Worm (Caenorhabditis elegans) whole organism, L3 larva: ENCODE data around the gene gpd-3.

Experiments used
- R02D3.7 ChIP-seq: fragments of 150-350 bp; optimal IDR thresholded peaks from 2 replicates; lab custom pipeline; 2014; ENCODE audit warnings: missing biosample characterization, missing genetic modification characterization
- ZK546.5 ChIP-seq: sonication (generic microtip); optimal IDR thresholded peaks from 2 replicates; lab custom pipeline; 2017; ENCODE audit warnings: missing biosample characterization, missing genetic modification characterization
- aly-2 ChIP-seq: fragments of 150-350 bp; optimal IDR thresholded peaks from 2 replicates; lab custom pipeline; 2014; ENCODE audit warnings: missing biosample characterization, missing genetic modification characterization
- ceh-16 ChIP-seq: sonication (generic microtip); optimal IDR thresholded peaks from 2 replicates; lab custom pipeline; 2017; ENCODE audit warnings: missing biosample characterization, missing genetic modification characterization
- ceh-28 ChIP-seq: fragments of 150-350 bp; optimal IDR thresholded peaks from 2 replicates; lab custom pipeline; 2014; ENCODE audit warnings: missing biosample characterization, missing genetic modification reagents, missing genetic modification characterization
- ceh-9 ChIP-seq: sonication (generic microtip); optimal IDR thresholded peaks from 2 replicates; lab custom pipeline; 2018; ENCODE audit warnings: missing biosample characterization, missing genetic modification characterization
- egl-27 ChIP-seq: sonication (generic microtip); optimal IDR thresholded peaks from 4 replicates; lab custom pipeline; 2017; ENCODE audit warnings: missing biosample characterization, missing genetic modification reagents, missing genetic modification characterization
- egl-5 ChIP-seq: fragments of 150-350 bp; optimal IDR thresholded peaks from 2 replicates; lab custom pipeline; 2017; ENCODE audit warnings: missing biosample characterization, missing genetic modification reagents, missing genetic modification characterization, inconsistent platforms
- elt-1 ChIP-seq: fragments of 150-350 bp; optimal IDR thresholded peaks from 2 replicates; lab custom pipeline; 2014; ENCODE audit warnings: missing biosample characterization, missing genetic modification characterization
- elt-2 ChIP-seq: sonication (generic microtip); optimal IDR thresholded peaks from 2 replicates; lab custom pipeline; 2016; ENCODE audit warnings: missing genetic modification reagents, mild to moderate bottlenecking, missing genetic modification characterization, missing compliant biosample characterization
- eor-1 ChIP-seq, 2 experiments: fragments of 150-350 bp; optimal IDR thresholded peaks; 2 replicates each; lab custom pipeline; 2014 to 2018; ENCODE audit warnings: missing biosample characterization in 2 of 2, missing genetic modification characterization in 2 of 2
- fkh-10 ChIP-seq: sonication (generic microtip); optimal IDR thresholded peaks from 2 replicates; lab custom pipeline; 2017; ENCODE audit warnings: missing biosample characterization, missing genetic modification reagents, missing genetic modification characterization
- fkh-2 ChIP-seq: fragments of 150-350 bp; optimal IDR thresholded peaks from 2 replicates; lab custom pipeline; 2014; ENCODE audit warnings: missing biosample characterization, missing genetic modification reagents, missing genetic modification characterization
- fos-1 ChIP-seq: fragments of 150-350 bp; optimal IDR thresholded peaks from 2 replicates; lab custom pipeline; 2014; ENCODE audit warnings: missing biosample characterization, missing genetic modification characterization
- hmg-11 ChIP-seq: sonication (generic microtip); optimal IDR thresholded peaks from 2 replicates; lab custom pipeline; 2016; ENCODE audit warnings: missing genetic modification characterization, missing compliant biosample characterization
- jun-1 ChIP-seq: fragments of 150-350 bp; optimal IDR thresholded peaks from 2 replicates; lab custom pipeline; 2014; ENCODE audit warnings: missing biosample characterization, missing genetic modification reagents, missing genetic modification characterization
- lin-15B ChIP-seq: fragments of 150-350 bp; optimal IDR thresholded peaks from 2 replicates; lab custom pipeline; 2014; ENCODE audit warnings: missing biosample characterization, missing genetic modification characterization
- lin-39 ChIP-seq: fragments of 150-350 bp; optimal IDR thresholded peaks from 2 replicates; lab custom pipeline; 2018; ENCODE audit warnings: missing biosample characterization, missing genetic modification reagents, missing genetic modification characterization
- lsy-12 ChIP-seq: sonication (generic microtip); optimal IDR thresholded peaks from 2 replicates; lab custom pipeline; 2016; ENCODE audit warnings: mild to moderate bottlenecking, missing genetic modification characterization, missing compliant biosample characterization
- mdl-1 ChIP-seq: fragments of 150-350 bp; optimal IDR thresholded peaks from 2 replicates; lab custom pipeline; 2014; ENCODE audit warnings: missing biosample characterization, missing genetic modification characterization
- mml-1 ChIP-seq: fragments of 150-350 bp; sonication (generic microtip); optimal IDR thresholded peaks from 3 replicates; lab custom pipeline; 2014; ENCODE audit warnings: missing biosample characterization, missing genetic modification characterization
- nfya-1 ChIP-seq: sonication (generic microtip); optimal IDR thresholded peaks from 2 replicates; lab custom pipeline; 2017; ENCODE audit warnings: missing genetic modification characterization, mild to moderate bottlenecking, missing compliant biosample characterization, antibody characterized with exemption, moderate library complexity; ENCODE audit not compliant: insufficient read depth
- nhr-23 ChIP-seq: fragments of 150-350 bp; optimal IDR thresholded peaks from 2 replicates; lab custom pipeline; 2014; ENCODE audit warnings: missing biosample characterization, missing genetic modification reagents, missing genetic modification characterization
- nhr-237 ChIP-seq: fragments of 150-350 bp; optimal IDR thresholded peaks from 2 replicates; lab custom pipeline; 2014; ENCODE audit warnings: missing biosample characterization, missing genetic modification characterization
- nhr-25 ChIP-seq: sonication (generic microtip); optimal IDR thresholded peaks from 2 replicates; lab custom pipeline; 2017; ENCODE audit warnings: missing biosample characterization, missing genetic modification characterization
- nhr-28 ChIP-seq: fragments of 150-350 bp; optimal IDR thresholded peaks from 2 replicates; lab custom pipeline; 2014; ENCODE audit warnings: missing biosample characterization, missing genetic modification characterization
- nhr-43 ChIP-seq: sonication (generic microtip); optimal IDR thresholded peaks from 2 replicates; lab custom pipeline; 2016; ENCODE audit warnings: mild to moderate bottlenecking, missing genetic modification characterization, missing compliant biosample characterization; ENCODE audit not compliant: poor library complexity, severe bottlenecking
- nhr-67 ChIP-seq: fragments of 150-350 bp; optimal IDR thresholded peaks from 2 replicates; lab custom pipeline; 2014; ENCODE audit warnings: missing biosample characterization, missing genetic modification characterization
- nhr-76 ChIP-seq: fragments of 150-350 bp; sonication (generic microtip); optimal IDR thresholded peaks from 5 replicates; lab custom pipeline; 2014; ENCODE audit warnings: missing biosample characterization, missing genetic modification characterization
- nhr-77 ChIP-seq: fragments of 150-350 bp; optimal IDR thresholded peaks from 2 replicates; lab custom pipeline; 2014; ENCODE audit warnings: missing biosample characterization, missing genetic modification characterization
- pqm-1 ChIP-seq: fragments of 150-350 bp; optimal IDR thresholded peaks from 2 replicates; lab custom pipeline; 2017; ENCODE audit warnings: missing biosample characterization, missing genetic modification characterization, inconsistent platforms
- sea-2 ChIP-seq: fragments of 150-350 bp; sonication (generic microtip); optimal IDR thresholded peaks from 4 replicates; lab custom pipeline; 2014; ENCODE audit warnings: missing biosample characterization, missing genetic modification reagents, missing genetic modification characterization
- skn-1 ChIP-seq: fragments of 150-350 bp; optimal IDR thresholded peaks from 2 replicates; lab custom pipeline; 2014; ENCODE audit warnings: missing biosample characterization, missing genetic modification characterization
- snpc-4 ChIP-seq: fragments of 150-350 bp; optimal IDR thresholded peaks from 2 replicates; lab custom pipeline; 2014; ENCODE audit warnings: missing biosample characterization, missing genetic modification characterization
- tbx-2 ChIP-seq: sonication (generic microtip); optimal IDR thresholded peaks from 2 replicates; lab custom pipeline; 2016; ENCODE audit warnings: mild to moderate bottlenecking, missing genetic modification characterization, missing compliant biosample characterization
- unc-39 ChIP-seq: sonication (generic microtip); optimal IDR thresholded peaks from 4 replicates; lab custom pipeline; 2017; ENCODE audit warnings: missing biosample characterization, missing genetic modification characterization
- unc-62 ChIP-seq: fragments of 150-350 bp; sonication (generic microtip); optimal IDR thresholded peaks from 4 replicates; lab custom pipeline; 2014; ENCODE audit warnings: missing biosample characterization, missing genetic modification reagents, missing genetic modification characterization
- zag-1 ChIP-seq: fragments of 150-350 bp; optimal IDR thresholded peaks from 2 replicates; lab custom pipeline; 2014; ENCODE audit warnings: missing biosample characterization, missing genetic modification characterization
- ztf-11 ChIP-seq: fragments of 150-350 bp; optimal IDR thresholded peaks from 2 replicates; lab custom pipeline; 2014; ENCODE audit warnings: missing biosample characterization, missing genetic modification characterization
- ztf-4 ChIP-seq: fragments of 150-350 bp; optimal IDR thresholded peaks from 2 replicates; lab custom pipeline; 2014; ENCODE audit warnings: missing biosample characterization, missing genetic modification characterization

The gpd-3 gene

DNA sequence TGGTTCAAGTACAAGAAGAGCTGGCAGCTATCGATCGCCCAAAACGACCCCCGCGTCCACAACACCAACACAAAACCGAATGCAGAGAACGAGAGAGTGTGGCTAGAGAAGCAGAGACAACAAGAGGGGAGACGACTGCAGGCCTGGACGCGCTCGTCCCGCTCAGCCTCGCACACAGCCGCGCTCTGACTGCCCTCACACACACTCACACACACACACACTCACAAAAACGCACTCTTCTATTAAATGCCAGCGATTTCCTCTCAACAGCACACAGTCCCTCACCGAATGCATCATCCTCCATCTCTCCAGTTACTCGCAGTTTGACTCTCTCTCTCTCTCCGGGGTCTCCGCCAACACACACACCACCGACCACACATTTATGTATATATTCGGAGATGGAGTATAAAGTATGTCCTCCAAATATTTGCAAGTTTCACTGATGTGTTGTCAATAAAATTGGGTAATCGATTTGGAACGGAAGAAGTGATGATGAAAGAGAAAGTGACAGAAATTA, 14.5 kb upstream of the gpd-3 start (continued):
- TF ChIP-seq lsy-12 (peak; percentile 92), fos-1 (peak; percentile 93), nhr-23 (tag; lab: Kevin White, UChicago) (peak; percentile 79), pqm-1 (tag; lab: Kevin White, UChicago) (peak; percentile 72), nhr-76 (tag; lab: Kevin White, UChicago) (no peak), nhr-28 (tag; lab: Kevin White, UChicago) (no peak)

- TF ChIP-seq pqm-1 (tag; lab: Kevin White, UChicago) (peak; percentile 47), unc-39 (tag; lab: Kevin White, UChicago) (no peak)
- TF ChIP-seq, all 47 proteins: peak for 1
These were observed 13.8 kb upstream of the gpd-3 start, which contains the start of gene spc-1 for ce11 chrX:3126979-3127378. Gene spc-1 (minus strand): TSS chrX:3127079.

- TF ChIP-seq nhr-76 (tag; lab: Kevin White, UChicago) (no peak), lin-39 (tag; lab: Kevin White, UChicago) (peak; percentile 89), nfya-1 (tag; lab: Kevin White, UChicago) (peak; percentile 49), pqm-1 (tag; lab: Kevin White, UChicago) (no peak), fkh-10 (GFP tag; lab: Kevin White, UChicago) (peak; percentile 12), hmg-11 (tag; lab: Kevin White, UChicago) (peak; percentile 54)
These were observed 13.1 kb upstream of the gpd-3 start for ce11 chrX:3126233-3126632.

ce11 chrX:3119606-3120005, 6.5 kb upstream of the gpd-3 start:
- TF ChIP-seq nhr-23 (tag; lab: Kevin White, UChicago) (no peak), fkh-2 (tag; lab: Kevin White, UChicago) (no peak), zag-1 (tag; lab: Kevin White, UChicago) (no peak), R02D3.7 (no peak), ceh-9 (tag; lab: Kevin White, UChicago) (no peak), unc-62 (no peak), nhr-237 (tag; lab: Kevin White, UChicago) (no peak), nhr-77 (tag; lab: Kevin White, UChicago) (no peak), nhr-25 (tag; lab: Kevin White, UChicago) (no peak), egl-27 (no peak), ceh-16 (no peak), ztf-4 (tag; lab: Kevin White, UChicago) (no peak), ZK546.5 (tag; lab: Kevin White, UChicago) (no peak), aly-2 (no peak), jun-1 (tag; lab: Kevin White, UChicago) (no peak), snpc-4 (tag; lab: Kevin White, UChicago) (no peak), eor-1 (tag; optimal IDR thresholded peaks at IDR 0.05; lab: Kevin White, UChicago) (no peak), lin-39 (tag; lab: Kevin White, UChicago) (no peak), skn-1 (no peak)

DNA sequence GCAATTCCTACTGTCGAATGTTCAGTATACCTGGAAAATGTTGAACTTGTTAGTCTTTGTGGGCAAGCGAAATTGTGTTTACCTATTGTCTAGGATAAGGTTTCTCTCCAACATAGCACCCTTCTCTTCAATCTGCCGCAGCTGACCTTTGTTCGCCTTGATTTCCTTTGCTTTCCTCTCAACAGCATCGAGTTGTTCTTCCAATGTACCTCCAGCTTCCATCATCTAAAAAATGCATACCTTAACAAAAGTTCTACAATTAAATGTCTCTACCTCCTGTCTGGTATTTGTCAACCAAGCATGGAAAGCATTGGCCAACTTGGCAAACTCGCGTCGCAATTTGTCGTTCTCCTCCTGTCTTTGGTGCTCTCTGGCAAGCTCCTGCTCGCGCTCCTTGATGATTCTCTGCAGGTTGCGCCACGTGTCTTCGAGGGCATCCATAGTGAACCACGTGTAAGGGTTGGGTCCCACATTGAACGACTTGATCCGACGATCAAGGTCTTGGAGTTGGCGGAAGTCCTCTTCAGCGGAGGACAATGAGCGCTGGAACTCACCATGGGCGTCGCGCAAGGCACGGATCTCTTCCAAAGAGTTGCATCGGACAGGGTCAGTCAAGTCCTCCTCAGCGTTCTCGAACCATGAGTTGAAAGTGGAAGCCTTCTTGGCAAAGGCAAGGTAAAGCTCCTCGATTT, 5.6 kb upstream of the gpd-3 start:
- TF ChIP-seq nhr-23 (tag; lab: Kevin White, UChicago) = no peak

DNA sequence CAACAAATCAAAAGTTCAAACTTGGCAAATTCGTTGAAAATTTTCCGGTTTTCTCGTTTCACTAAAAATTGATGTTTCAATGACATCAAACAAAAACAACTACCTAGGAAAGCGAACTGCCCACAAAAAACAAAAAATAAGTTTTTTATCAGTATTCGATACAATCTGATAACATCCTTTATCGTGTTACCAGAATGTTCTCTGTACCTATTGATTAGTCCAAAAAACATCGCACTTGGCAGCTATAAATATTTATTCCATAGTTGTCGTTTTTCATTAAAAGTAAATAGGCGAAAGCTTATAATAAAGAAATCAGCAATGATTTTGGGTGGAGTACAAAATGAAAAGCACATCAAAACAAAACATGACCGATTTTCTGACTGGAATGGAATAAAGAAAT, 4.1 kb upstream of the gpd-3 start:
- TF ChIP-seq jun-1 (tag; lab: Kevin White, UChicago) (no peak), ceh-9 (tag; lab: Kevin White, UChicago) (no peak), sea-2 (GFP tag; lab: Kevin White, UChicago) (no peak), elt-1 (tag; lab: Kevin White, UChicago) (no peak), ceh-28 (peak; percentile 65), aly-2 (no peak), nhr-25 (tag; lab: Kevin White, UChicago) (no peak), fos-1 (no peak), tbx-2 (peak; percentile 12), pqm-1 (tag; lab: Kevin White, UChicago) (peak; percentile 79), nhr-43 (tag; lab: Kevin White, UChicago) (peak; percentile 23), mdl-1 (tag; lab: Kevin White, UChicago) (no peak), mml-1 (tag; lab: Kevin White, UChicago) (no peak), unc-62 (no peak), nhr-237 (tag; lab: Kevin White, UChicago) (no peak), lin-15B (tag; lab: Kevin White, UChicago) (no peak), ztf-11 (tag; lab: Kevin White, UChicago) (no peak), snpc-4 (tag; lab: Kevin White, UChicago) (no peak), nhr-67 (tag; lab: Kevin White, UChicago) (no peak), ceh-16 (no peak), unc-39 (tag; lab: Kevin White, UChicago) (no peak), fkh-2 (tag; lab: Kevin White, UChicago) (no peak), lsy-12 (no peak), nfya-1 (tag; lab: Kevin White, UChicago) (no peak), egl-5 (tag; lab: Kevin White, UChicago) (no peak), skn-1 (no peak), elt-2 (tag; lab: Kevin White, UChicago) (peak; percentile 90)
